Fruit fly (Drosophila melanogaster) whole organism, embryonic: Measurements from ENCODE around the gene Pino.
A peak's percentile ranks its signal among the peaks of the same experiment; 100 is the strongest.

Experiments used
- CG1024 ChIP-seq: fragments of 200-800 bp; sonication (Bioruptor generic); IDR thresholded peaks from 2 replicates; pipeline ENCODE4 v1.3.6; 2022; ENCODE audit warnings: missing biosample characterization, missing genetic modification characterization
- CG10274 ChIP-seq: fragments of 200-800 bp; sonication (Bioruptor generic); optimal IDR thresholded peaks from 3 replicates; lab custom pipeline; 2017; ENCODE audit warnings: missing biosample characterization, mild to moderate bottlenecking, missing genetic modification characterization
- CG10565 ChIP-seq: fragments of 200-800 bp; sonication (Bioruptor generic); optimal IDR thresholded peaks from 3 replicates; lab custom pipeline; 2016; ENCODE audit warnings: missing biosample characterization, mild to moderate bottlenecking, missing genetic modification characterization
- CG1233 ChIP-seq: fragments of 200-800 bp; sonication (Bioruptor generic); optimal IDR thresholded peaks from 4 replicates; lab custom pipeline; 2018; ENCODE audit warnings: missing biosample characterization, mild to moderate bottlenecking, missing genetic modification characterization
- CG12659 ChIP-seq: fragments of 200-800 bp; sonication (Bioruptor generic); optimal IDR thresholded peaks from 3 replicates; lab custom pipeline; 2017; ENCODE audit warnings: mild to moderate bottlenecking, missing biosample characterization, missing genetic modification reagents, missing genetic modification characterization
- CG13424 ChIP-seq: fragments of 200-800 bp; sonication (Bioruptor generic); optimal IDR thresholded peaks from 2 replicates; lab custom pipeline; 2019; ENCODE audit warnings: missing biosample characterization, mild to moderate bottlenecking, missing genetic modification characterization, moderate library complexity
- CG14667 ChIP-seq: fragments of 200-800 bp; sonication (Bioruptor generic); IDR thresholded peaks from 2 replicates; pipeline ENCODE4 v1.3.6; 2022; ENCODE audit warnings: missing biosample characterization, missing genetic modification characterization
- CG14860 ChIP-seq: fragments of 200-800 bp; sonication (Bioruptor generic); IDR thresholded peaks from 3 replicates; pipeline ENCODE4 v1.3.6; 2022; ENCODE audit warnings: missing biosample characterization, missing genetic modification characterization; ENCODE audit not compliant: partially characterized antibody
- CG15269 ChIP-seq: fragments of 200-800 bp; sonication (Bioruptor generic); optimal IDR thresholded peaks from 2 replicates; lab custom pipeline; 2018; ENCODE audit warnings: missing biosample characterization, mild to moderate bottlenecking, missing genetic modification characterization, moderate library complexity
- CG15514 ChIP-seq: fragments of 200-800 bp; sonication (Bioruptor generic); optimal IDR thresholded peaks from 3 replicates; lab custom pipeline; 2017; ENCODE audit warnings: missing biosample characterization, missing genetic modification characterization, mild to moderate bottlenecking, moderate library complexity, missing genetic modification reagents
- CG1603 ChIP-seq: fragments of 200-800 bp; sonication (Bioruptor generic); optimal IDR thresholded peaks from 2 replicates; lab custom pipeline; 2019; ENCODE audit warnings: missing biosample characterization, mild to moderate bottlenecking, missing genetic modification characterization, moderate library complexity
- CG17359 ChIP-seq: fragments of 200-800 bp; sonication (Bioruptor generic); optimal IDR thresholded peaks from 3 replicates; lab custom pipeline; 2018; ENCODE audit warnings: missing biosample characterization, mild to moderate bottlenecking, missing genetic modification characterization, moderate library complexity
- CG17612 ChIP-seq: fragments of 200-800 bp; sonication (Bioruptor generic); IDR thresholded peaks from 2 replicates; pipeline ENCODE4 v1.3.6; 2022; ENCODE audit warnings: missing biosample characterization, missing genetic modification characterization
- CG18599 ChIP-seq: fragments of 200-800 bp; sonication (Bioruptor generic); optimal IDR thresholded peaks from 3 replicates; lab custom pipeline; 2017; ENCODE audit warnings: missing biosample characterization, missing genetic modification characterization, mild to moderate bottlenecking, moderate library complexity, missing genetic modification reagents
- CG30431 ChIP-seq: fragments of 200-800 bp; sonication (Bioruptor generic); optimal IDR thresholded peaks from 2 replicates; lab custom pipeline; 2017; ENCODE audit warnings: missing biosample characterization, missing genetic modification characterization
- CG3407 ChIP-seq: fragments of 200-800 bp; sonication (Bioruptor generic); optimal IDR thresholded peaks from 2 replicates; lab custom pipeline; 2018; ENCODE audit warnings: missing biosample characterization, mild to moderate bottlenecking, missing genetic modification characterization
- CG42726 ChIP-seq: fragments of 200-800 bp; sonication (Bioruptor generic); IDR thresholded peaks from 2 replicates; pipeline ENCODE4 v1.3.6; 2022; ENCODE audit warnings: missing biosample characterization, missing genetic modification characterization; ENCODE audit not compliant: partially characterized antibody
- CG6654 ChIP-seq: fragments of 200-800 bp; sonication (Bioruptor generic); optimal IDR thresholded peaks from 2 replicates; lab custom pipeline; 2017; ENCODE audit warnings: missing biosample characterization, mild to moderate bottlenecking, missing genetic modification characterization
- CG6813 ChIP-seq: fragments of 200-800 bp; sonication (Bioruptor generic); optimal IDR thresholded peaks from 2 replicates; lab custom pipeline; 2017; ENCODE audit warnings: missing biosample characterization, missing genetic modification characterization, mild to moderate bottlenecking, moderate library complexity, missing genetic modification reagents
- CG7372 ChIP-seq: fragments of 200-800 bp; sonication (Bioruptor generic); IDR thresholded peaks from 2 replicates; pipeline ENCODE4 v1.3.6; 2022; ENCODE audit warnings: missing biosample characterization, missing genetic modification characterization
- CG7987 ChIP-seq: fragments of 200-800 bp; sonication (Bioruptor generic); optimal IDR thresholded peaks from 2 replicates; lab custom pipeline; 2018; ENCODE audit warnings: missing biosample characterization, mild to moderate bottlenecking, missing genetic modification characterization, moderate library complexity
- Ets97D ChIP-seq: fragments of 200-800 bp; sonication (Bioruptor generic); optimal IDR thresholded peaks from 3 replicates; lab custom pipeline; 2016; ENCODE audit warnings: missing biosample characterization, missing genetic modification characterization
- H15 ChIP-seq: fragments of 200-800 bp; sonication (Bioruptor generic); IDR thresholded peaks from 3 replicates; pipeline ENCODE4 v1.3.6; 2022; ENCODE audit warnings: missing biosample characterization, missing genetic modification characterization
- HHEX ChIP-seq: fragments of 200-800 bp; sonication (Bioruptor generic); optimal IDR thresholded peaks from 3 replicates; lab custom pipeline; 2017; ENCODE audit warnings: missing biosample characterization, mild to moderate bottlenecking, missing genetic modification characterization, missing genetic modification reagents
- HLHmδ ChIP-seq: fragments of 200-800 bp; sonication (Bioruptor generic); optimal IDR thresholded peaks from 2 replicates; lab custom pipeline; 2018; ENCODE audit warnings: missing biosample characterization, mild to moderate bottlenecking, missing genetic modification characterization, moderate library complexity
- Hey ChIP-seq: fragments of 200-800 bp; sonication (Bioruptor generic); optimal IDR thresholded peaks from 3 replicates; lab custom pipeline; 2018; ENCODE audit warnings: missing biosample characterization, mild to moderate bottlenecking, missing genetic modification characterization
- Lpt ChIP-seq: fragments of >200 bp; optimal IDR thresholded peaks from 2 replicates; lab custom pipeline; 2018; ENCODE audit warnings: missing biosample characterization, missing genetic modification characterization
- Nf-YB ChIP-seq: fragments of 200-800 bp; sonication (Bioruptor generic); optimal IDR thresholded peaks from 3 replicates; lab custom pipeline; 2019; ENCODE audit warnings: missing biosample characterization, mild to moderate bottlenecking, missing genetic modification characterization, moderate library complexity
- Ravus ChIP-seq: fragments of 200-800 bp; sonication (Bioruptor generic); IDR thresholded peaks from 2 replicates; pipeline ENCODE4 v1.3.6; 2022; ENCODE audit warnings: missing biosample characterization, missing genetic modification characterization
- Spps ChIP-seq: fragments of 200-800 bp; sonication (Bioruptor generic); optimal IDR thresholded peaks from 2 replicates; lab custom pipeline; 2018; ENCODE audit warnings: missing biosample characterization, mild to moderate bottlenecking, missing genetic modification characterization
- bowl ChIP-seq: fragments of 200-800 bp; sonication (Bioruptor generic); IDR thresholded peaks from 2 replicates; pipeline ENCODE4 v1.3.6; 2022; ENCODE audit warnings: missing biosample characterization, missing genetic modification characterization
- cato ChIP-seq: fragments of 200-800 bp; sonication (Bioruptor generic); optimal IDR thresholded peaks from 2 replicates; lab custom pipeline; 2016; ENCODE audit warnings: missing biosample characterization, missing genetic modification characterization, borderline replicate concordance
- caup ChIP-seq: fragments of 200-800 bp; sonication (Bioruptor generic); optimal IDR thresholded peaks from 3 replicates; lab custom pipeline; 2017; ENCODE audit warnings: missing biosample characterization, mild to moderate bottlenecking, missing genetic modification characterization, moderate library complexity; ENCODE audit not compliant: severe bottlenecking
- disco-r ChIP-seq: fragments of 200-800 bp; sonication (Bioruptor generic); optimal IDR thresholded peaks from 2 replicates; lab custom pipeline; 2016; ENCODE audit warnings: missing biosample characterization, missing genetic modification characterization
- emc ChIP-seq: fragments of 200-800 bp; sonication (Bioruptor generic); optimal IDR thresholded peaks from 2 replicates; lab custom pipeline; 2016; ENCODE audit warnings: missing biosample characterization, missing genetic modification characterization
- en ChIP-seq: fragments of 200-800 bp; sonication (Bioruptor generic); optimal IDR thresholded peaks from 2 replicates; lab custom pipeline; 2016; ENCODE audit warnings: missing biosample characterization, missing genetic modification characterization
- fd64A ChIP-seq: fragments of 200-800 bp; sonication (Bioruptor generic); optimal IDR thresholded peaks from 3 replicates; lab custom pipeline; 2018; ENCODE audit warnings: missing biosample characterization, mild to moderate bottlenecking, missing genetic modification characterization
- gsb-n ChIP-seq: fragments of 200-800 bp; sonication (Bioruptor generic); optimal IDR thresholded peaks from 3 replicates; lab custom pipeline; 2018; ENCODE audit warnings: missing biosample characterization, mild to moderate bottlenecking, missing genetic modification characterization
- lola ChIP-seq, 3 experiments: fragments of >200 bp in 2 of 3; fragments of 200-800 bp in 1 of 3; sonication (Bioruptor generic) in 1 of 3; optimal IDR thresholded peaks; 2 replicates each; lab custom pipeline; 2017 to 2019; ENCODE audit warnings: missing biosample characterization in 3 of 3, missing genetic modification characterization in 3 of 3, mild to moderate bottlenecking in 1 of 3, moderate library complexity in 1 of 3
- mirr ChIP-seq: fragments of 200-800 bp; sonication (Bioruptor generic); optimal IDR thresholded peaks from 3 replicates; lab custom pipeline; 2018; ENCODE audit warnings: missing biosample characterization, mild to moderate bottlenecking, missing genetic modification characterization
- nom ChIP-seq: fragments of 200-800 bp; sonication (Bioruptor generic); optimal IDR thresholded peaks from 2 replicates; lab custom pipeline; 2017; ENCODE audit warnings: missing biosample characterization, missing genetic modification characterization, mild to moderate bottlenecking, moderate library complexity, missing genetic modification reagents
- odd ChIP-seq: fragments of 200-800 bp; sonication (Bioruptor generic); optimal IDR thresholded peaks from 2 replicates; lab custom pipeline; 2017; ENCODE audit warnings: missing biosample characterization, mild to moderate bottlenecking, missing genetic modification characterization
- pnt ChIP-seq: fragments of 200-800 bp; sonication (Bioruptor generic); optimal IDR thresholded peaks from 3 replicates; lab custom pipeline; 2016; ENCODE audit warnings: missing biosample characterization, missing genetic modification characterization
- psq ChIP-seq: fragments of 200-800 bp; sonication (Bioruptor generic); optimal IDR thresholded peaks from 2 replicates; lab custom pipeline; 2017; ENCODE audit warnings: missing biosample characterization, missing genetic modification characterization
- sd ChIP-seq: fragments of 200-800 bp; sonication (Bioruptor generic); optimal IDR thresholded peaks from 3 replicates; lab custom pipeline; 2018; ENCODE audit warnings: missing biosample characterization, mild to moderate bottlenecking, missing genetic modification characterization, moderate library complexity
- tx ChIP-seq: fragments of 200-800 bp; sonication (Bioruptor generic); optimal IDR thresholded peaks from 2 replicates; lab custom pipeline; 2016; ENCODE audit warnings: missing biosample characterization, missing genetic modification characterization
- vfl ChIP-seq: fragments of 200-800 bp; sonication (Bioruptor generic); optimal IDR thresholded peaks from 2 replicates; lab custom pipeline; 2016; ENCODE audit warnings: missing biosample characterization, missing genetic modification characterization
- yki ChIP-seq: fragments of >200 bp; optimal IDR thresholded peaks from 3 replicates; lab custom pipeline; 2018
- z ChIP-seq: fragments of 200-800 bp; sonication (Bioruptor generic); IDR thresholded peaks from 3 replicates; pipeline ENCODE4 v1.3.6; 2022; ENCODE audit warnings: missing biosample characterization, missing genetic modification characterization
- zf30C ChIP-seq: fragments of 200-800 bp; sonication (Bioruptor generic); optimal IDR thresholded peaks from 3 replicates; lab custom pipeline; 2018; ENCODE audit warnings: missing biosample characterization, mild to moderate bottlenecking, missing genetic modification characterization

The Pino gene

DNA sequence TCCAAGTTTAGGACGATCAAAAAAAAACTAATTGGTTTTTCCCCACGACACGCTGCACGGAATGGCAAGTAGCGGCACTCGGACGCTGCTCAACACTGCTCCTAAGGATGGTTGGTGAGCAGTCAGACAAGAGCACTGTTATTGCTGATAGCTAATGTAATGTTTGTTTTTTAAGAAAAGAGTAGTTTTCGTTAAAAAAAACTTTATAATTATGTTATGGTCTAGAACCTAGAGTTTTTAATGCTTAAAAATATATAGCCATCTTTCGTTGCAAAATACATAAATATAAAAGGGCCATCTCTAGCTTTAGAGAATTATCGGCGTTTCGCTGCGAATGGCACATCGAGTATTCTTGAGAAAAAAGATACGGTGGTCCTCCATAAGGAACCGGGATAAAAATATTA, 44.0 kb upstream of the Pino start, which contains the start of the genes Charon and CG4887 (continued):
- TF ChIP-seq CG10274 (GFP tag; lab: Kevin White, UChicago), result peak; percentile 3
- TF ChIP-seq CG14860 (GFP tag; lab: Robert Waterston, UW), result peak; percentile 34; the same call in 1 of the 3 replicates
- no peak for TF ChIP-seq bowl (GFP tag; lab: Robert Waterston, UW)
- TF ChIP-seq CG7987 (GFP tag; lab: Kevin White, UChicago), result peak; percentile 35
- TF ChIP-seq Ravus (GFP tag; lab: Robert Waterston, UW), result no peak; the same call in 1 of the 2 replicates
- TF ChIP-seq CG1024 (GFP tag; lab: Robert Waterston, UW), result peak; percentile 53; the same call in 1 of the 2 replicates
- peak; percentile 76 for TF ChIP-seq CG1233 (GFP tag; lab: Kevin White, UChicago)
- TF ChIP-seq z (GFP tag; lab: Robert Waterston, UW), result no peak
- TF ChIP-seq mirr (GFP tag; lab: Kevin White, UChicago), result peak; percentile 5
- peak; percentile 79 for TF ChIP-seq CG15514 (GFP tag; lab: Kevin White, UChicago)
- no peak for TF ChIP-seq CG6813
- no peak for TF ChIP-seq CG10565 (GFP tag; lab: Kevin White, UChicago)
- no peak for TF ChIP-seq CG42726 (GFP tag; lab: Robert Waterston, UW)
- peak in 1 of 3 experiments; percentile 82 for TF ChIP-seq lola (GFP tag; optimal IDR thresholded peaks at IDR 0.05; lab: Kevin White, UChicago)
- peak; percentile 88 for TF ChIP-seq CG12659 (GFP tag; lab: Kevin White, UChicago)
- peak; percentile 87 for TF ChIP-seq CG18599 (GFP tag; lab: Kevin White, UChicago)
- peak; percentile 80 for TF ChIP-seq pnt (GFP tag; lab: Kevin White, UChicago)
- no peak for TF ChIP-seq CG1603
- peak; percentile 48 for TF ChIP-seq disco-r (GFP tag; lab: Kevin White, UChicago)
- peak; percentile 83; the same call in 1 of the 2 replicates for TF ChIP-seq CG7372 (GFP tag; lab: Robert Waterston, UW)
- no peak for TF ChIP-seq zf30C
- TF ChIP-seq Spps (tag; lab: Kevin White, UChicago), result peak; percentile 53
- peak; percentile 52 for TF ChIP-seq nom (GFP tag; lab: Kevin White, UChicago)
- peak; percentile 79 for TF ChIP-seq cato (GFP tag; lab: Kevin White, UChicago)
- peak; percentile 16 for TF ChIP-seq CG6654 (GFP tag; lab: Kevin White, UChicago)
- TF ChIP-seq Hey (tag; lab: Kevin White, UChicago), result no peak
- TF ChIP-seq H15 (GFP tag; lab: Robert Waterston, UW), result peak; percentile 72; the same call in 1 of the 3 replicates
- TF ChIP-seq HLHmδ, result no peak
- no peak for TF ChIP-seq odd (GFP tag; lab: Kevin White, UChicago)
- no peak for TF ChIP-seq CG17612 (GFP tag; lab: Robert Waterston, UW)
- TF ChIP-seq gsb-n (tag; lab: Kevin White, UChicago), result no peak
- TF ChIP-seq CG14667 (GFP tag; lab: Robert Waterston, UW), result peak; percentile 68
- TF ChIP-seq HHEX (GFP tag; lab: Kevin White, UChicago), result peak; percentile 73
- no peak for TF ChIP-seq sd (tag; lab: Kevin White, UChicago)
- no peak for TF ChIP-seq fd64A (GFP tag; lab: Kevin White, UChicago)
- peak; percentile 38 for TF ChIP-seq en
- TF ChIP-seq Ets97D, result peak; percentile 81
- peak; percentile 23 for TF ChIP-seq psq
- TF ChIP-seq Nf-YB (GFP tag; lab: Kevin White, UChicago), result no peak
- peak; percentile 79 for TF ChIP-seq tx (GFP tag; lab: Kevin White, UChicago)
- no peak for TF ChIP-seq CG15269 (tag; lab: Kevin White, UChicago)
- peak; percentile 80 for TF ChIP-seq vfl (GFP tag; lab: Kevin White, UChicago)
- TF ChIP-seq CG30431 (GFP tag; lab: Kevin White, UChicago), result peak; percentile 57
- no peak for TF ChIP-seq Lpt (GFP tag; lab: Kevin White, UChicago)
- no peak for TF ChIP-seq yki (lab: Kevin White, UChicago)
- TF ChIP-seq CG3407 (GFP tag; lab: Kevin White, UChicago), result no peak
- peak; percentile 90 for TF ChIP-seq CG13424 (tag; lab: Kevin White, UChicago)
- peak; percentile 73 for TF ChIP-seq caup
- TF ChIP-seq CG17359, result no peak
- peak; percentile 17 for TF ChIP-seq emc (GFP tag; lab: Kevin White, UChicago)
